Worm (Caenorhabditis elegans): ENCODE measurements around the gene rab-30.

rab-30 gene

DNA sequence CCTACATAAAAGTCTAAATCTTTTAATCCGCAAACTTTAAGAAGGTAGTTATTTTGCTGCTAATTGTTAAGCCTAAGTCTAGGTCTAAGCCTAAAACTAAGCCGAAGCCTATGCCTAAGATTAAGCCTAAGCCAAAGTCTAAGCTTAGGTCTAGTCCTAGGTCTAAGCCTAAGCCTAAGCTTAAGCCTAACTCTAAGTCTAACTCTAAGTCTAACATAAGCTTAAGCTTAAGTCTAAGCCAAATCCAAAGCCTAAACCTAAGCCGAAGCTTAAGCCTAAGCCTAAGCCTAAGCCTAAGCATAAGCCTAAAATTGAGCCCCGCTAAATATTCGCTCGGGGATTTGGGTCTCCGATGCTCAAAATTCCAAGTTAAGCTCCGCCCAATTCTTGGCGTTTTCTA is 39.2 kb upstream of the rab-30 start:
- TF ChIP-seq rcor-1 (GFP tag; IDR thresholded peaks at IDR 0.05), result no peak

DNA sequence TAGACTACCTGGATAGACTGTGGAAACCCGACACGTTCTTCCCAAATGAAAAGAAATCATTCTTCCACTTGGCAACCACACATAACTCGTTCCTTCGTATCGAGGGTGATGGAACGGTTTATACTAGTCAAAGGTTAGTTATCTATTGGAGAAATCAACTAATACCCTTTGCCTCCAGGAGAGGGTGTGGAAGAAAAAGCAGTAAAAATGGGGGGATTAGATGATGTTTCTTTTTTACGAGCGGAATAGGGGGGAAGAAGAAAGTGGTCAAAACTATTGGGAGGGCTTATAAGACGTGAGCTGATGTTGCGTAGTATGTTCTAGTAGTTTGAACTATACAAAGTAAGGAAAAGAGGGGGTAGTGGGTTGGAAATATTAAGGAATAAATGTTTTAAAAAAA is 37.4 kb upstream of the rab-30 start:
- TF ChIP-seq zim-3 (tag; optimal IDR thresholded peaks at IDR 0.05) (no peak), lin-35 (GFP tag; optimal IDR thresholded peaks at IDR 0.05) (no peak), mel-28 (tag; optimal IDR thresholded peaks at IDR 0.05; ENCODE audit: borderline replicate concordance) (no peak)

DNA sequence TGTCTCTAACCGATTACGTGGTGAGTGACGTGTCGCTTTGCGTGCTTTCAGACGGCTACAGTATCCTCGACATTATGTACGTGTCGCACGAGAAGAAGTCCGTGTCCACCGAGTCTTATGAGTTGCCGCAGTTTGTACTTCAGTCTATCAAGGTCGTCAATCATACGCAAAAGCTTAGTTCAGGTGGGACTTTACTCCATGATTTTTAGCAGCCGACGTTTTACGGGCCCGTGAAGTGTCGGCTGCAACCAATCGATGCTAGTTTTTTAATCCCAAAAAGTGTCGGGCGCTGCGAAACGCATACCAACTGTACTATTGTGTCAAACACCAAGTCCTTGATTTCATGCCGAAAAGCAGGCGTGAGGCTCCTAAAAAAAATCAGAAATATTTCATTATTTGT is 35.6 kb upstream of the rab-30 start:
- TF ChIP-seq snpc-4 (GFP tag; optimal IDR thresholded peaks at IDR 0.05), result peak; percentile 21
- TF ChIP-seq snpc-4 (tag; optimal IDR thresholded peaks at IDR 0.05), result peak in 3 of 4 experiments; percentile 53 to 74 (median 59)
- TF ChIP-seq tbx-9 (tag; optimal IDR thresholded peaks at IDR 0.05; ENCODE audit: borderline replicate concordance), result no peak

DNA sequence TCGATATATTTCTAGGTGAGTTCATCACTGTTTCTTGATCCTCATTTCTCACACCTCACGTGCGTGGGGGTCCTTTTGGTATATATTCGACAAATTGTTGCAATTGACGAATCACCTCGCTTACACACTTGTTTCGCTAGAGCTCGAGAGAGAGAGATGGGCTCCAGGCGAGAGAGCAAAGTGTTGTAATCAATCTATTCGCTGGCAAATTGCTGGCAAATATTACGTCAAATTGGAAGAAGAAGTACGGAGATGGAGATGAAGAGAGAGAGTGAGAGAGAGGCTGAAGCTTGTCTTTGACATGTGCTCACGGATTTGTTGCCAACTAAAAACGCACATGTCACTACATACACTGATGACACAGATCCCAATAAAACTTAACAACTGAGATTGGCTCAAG is 34.5 kb upstream of the rab-30 start:
- TF ChIP-seq cebp-1 (GFP tag; IDR thresholded peaks at IDR 0.05) (no peak), cebp-1 (tag; optimal IDR thresholded peaks at IDR 0.05) (peak; percentile 3), ets-4 (GFP tag; optimal IDR thresholded peaks at IDR 0.05) (no peak), lin-54 (GFP tag; optimal IDR thresholded peaks at IDR 0.05) (no peak), F23B12.7 (tag; optimal IDR thresholded peaks at IDR 0.05; ENCODE audit: insufficient read depth) (no peak), mel-28 (tag; optimal IDR thresholded peaks at IDR 0.05; ENCODE audit: borderline replicate concordance) (no peak), bed-1 (GFP tag; IDR thresholded peaks at IDR 0.05) (no peak), let-607 (tag; optimal IDR thresholded peaks at IDR 0.05) (no peak), snpc-1.3 (tag; optimal IDR thresholded peaks at IDR 0.05; ENCODE audit: insufficient read depth) (no peak)

DNA sequence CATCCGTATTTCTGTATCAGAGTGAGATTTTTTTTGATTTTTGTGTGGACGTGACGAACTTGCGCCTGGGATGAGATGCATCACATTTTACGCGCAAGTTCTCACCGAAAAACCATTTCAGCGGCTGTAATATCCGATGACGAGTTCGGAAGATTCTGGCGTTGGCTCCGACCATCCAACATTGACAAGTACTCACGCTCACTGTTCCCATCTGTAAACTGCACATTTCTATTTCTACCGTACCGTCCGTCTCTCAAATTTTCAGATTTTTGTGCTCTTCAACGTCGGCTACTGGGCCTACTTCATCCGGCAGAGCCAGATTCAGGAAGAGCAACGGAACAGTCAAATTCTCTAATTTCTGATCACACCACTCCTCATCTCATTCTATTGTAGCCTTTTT is 33.0 kb upstream of the rab-30 start:
- 0 out of 2 replicates have a peak, but pooled peaks have one; percentile 65 for TF ChIP-seq madf-3 (GFP tag; IDR thresholded peaks at IDR 0.05)
- no peak for TF ChIP-seq ceh-27 (GFP tag; optimal IDR thresholded peaks at IDR 0.05)

DNA sequence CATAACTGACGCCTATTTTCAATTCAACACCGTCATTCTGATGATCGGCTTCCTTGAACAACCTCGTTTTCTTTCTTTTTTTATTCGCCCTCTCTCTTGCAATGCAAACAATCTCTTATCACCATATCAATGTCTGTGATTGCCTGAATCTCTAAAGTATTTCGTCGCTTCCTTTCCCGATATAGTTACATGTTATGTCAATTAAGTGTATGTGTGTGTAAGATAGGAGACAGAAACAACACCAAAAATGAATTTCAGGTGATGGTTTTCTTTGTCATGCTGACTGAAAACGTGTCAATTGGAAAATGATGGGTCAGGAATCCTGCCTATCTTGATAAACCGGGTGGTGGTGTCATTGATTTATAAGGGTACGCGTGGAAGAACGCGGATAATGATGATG is 27.1 kb upstream of the rab-30 start:
- peak; percentile 69 for TF ChIP-seq dox-1 (GFP tag; IDR thresholded peaks at IDR 0.05)
- TF ChIP-seq cebp-1 (GFP tag; IDR thresholded peaks at IDR 0.05), result no peak
- peak; percentile 69 for TF ChIP-seq cebp-1 (tag; optimal IDR thresholded peaks at IDR 0.05)
- peak; percentile 78 for TF ChIP-seq ztf-22 (GFP tag; optimal IDR thresholded peaks at IDR 0.05)
- TF ChIP-seq lir-1 (GFP tag; conservative IDR thresholded peaks at IDR 0.05), result no peak
- TF ChIP-seq tlf-1 (GFP tag; optimal IDR thresholded peaks at IDR 0.05), result peak; percentile 34
- TF ChIP-seq Y56A3A.18 (GFP tag; IDR thresholded peaks at IDR 0.05), result 0 out of 2 replicates have a peak, but pooled peaks have one; percentile 42
- TF ChIP-seq tbp1 (GFP tag; optimal IDR thresholded peaks at IDR 0.05), result peak; percentile 18
- peak; percentile 35 for TF ChIP-seq ets-4 (GFP tag; optimal IDR thresholded peaks at IDR 0.05)
- peak; percentile 30 for TF ChIP-seq lin-40 (tag; optimal IDR thresholded peaks at IDR 0.05)
- no peak for TF ChIP-seq pbrm-1 (GFP tag; IDR thresholded peaks at IDR 0.05)
- peak; percentile 96 for TF ChIP-seq nhr-80 (tag; optimal IDR thresholded peaks at IDR 0.05)
- no peak for TF ChIP-seq C17E4.6 (GFP tag; IDR thresholded peaks at IDR 0.05)
- TF ChIP-seq lin-54 (GFP tag; optimal IDR thresholded peaks at IDR 0.05), result peak; percentile 5
- peak; percentile 32 for TF ChIP-seq atf-7 (tag; optimal IDR thresholded peaks at IDR 0.05)
- TF ChIP-seq let-607 (tag; optimal IDR thresholded peaks at IDR 0.05), result peak; percentile 89 to 91
- no peak for TF ChIP-seq snpc-4 (GFP tag; optimal IDR thresholded peaks at IDR 0.05)
- peak in 3 of 4 experiments; percentile 3 to 62 (median 33) for TF ChIP-seq snpc-4 (tag; optimal IDR thresholded peaks at IDR 0.05)
- TF ChIP-seq attf-5 (GFP tag; optimal IDR thresholded peaks at IDR 0.05), result peak; percentile 24
- TF ChIP-seq unc-62 (GFP tag; optimal IDR thresholded peaks at IDR 0.05), result peak; percentile 43
- TF ChIP-seq ztf-26 (tag; optimal IDR thresholded peaks at IDR 0.05), result peak; percentile 15
- no peak for TF ChIP-seq nhr-27 (tag; optimal IDR thresholded peaks at IDR 0.05)
- peak; percentile 40 for TF ChIP-seq madf-10 (tag; optimal IDR thresholded peaks at IDR 0.05)

Data from whole organism, young adult.